Worm (Caenorhabditis elegans): ENCODE measurements around the gene syf-2.

The syf-2 gene

ce11 chrIII:7141285-7141715 is 20.6 kb downstream of the syf-2 start (continued):
- TF ChIP-seq mml-1 (tag; optimal IDR thresholded peaks at IDR 0.05) (no peak), fkh-10 (GFP tag; optimal IDR thresholded peaks at IDR 0.05) (no peak), R02D3.7 (tag; optimal IDR thresholded peaks at IDR 0.05) (peak; percentile 31), elt-3 (tag; optimal IDR thresholded peaks at IDR 0.05) (peak in 1 of 3 experiments; percentile 3), zag-1 (tag; optimal IDR thresholded peaks at IDR 0.05) (no peak), ZK546.5 (tag; optimal IDR thresholded peaks at IDR 0.05) (no peak), pha-4 (tag; optimal IDR thresholded peaks at IDR 0.05) (peak; percentile 51), hmg-11 (tag; optimal IDR thresholded peaks at IDR 0.05) (no peak), ztf-4 (tag; optimal IDR thresholded peaks at IDR 0.05) (no peak), ceh-16 (tag; optimal IDR thresholded peaks at IDR 0.05) (no peak), snpc-4 (tag; optimal IDR thresholded peaks at IDR 0.05) (peak; percentile 98), nfya-1 (tag; optimal IDR thresholded peaks at IDR 0.05; ENCODE audit: insufficient read depth) (peak; percentile 61), ama-1 (optimal IDR thresholded peaks at IDR 0.05) (peak; percentile 91), tbx-2 (tag; optimal IDR thresholded peaks at IDR 0.05) (no peak), daf-12 (tag; optimal IDR thresholded peaks at IDR 0.05) (no peak), aly-2 (tag; optimal IDR thresholded peaks at IDR 0.05) (no peak), ceh-82 (tag; optimal IDR thresholded peaks at IDR 0.05) (no peak), nhr-12 (tag; optimal IDR thresholded peaks at IDR 0.05) (no peak), eor-1 (tag; optimal IDR thresholded peaks at IDR 0.05) (no peak), jun-1 (tag; optimal IDR thresholded peaks at IDR 0.05) (no peak), lin-15B (tag; optimal IDR thresholded peaks at IDR 0.05) (peak; percentile 8)

ce11 chrIII:7140228-7140710 is 21.6 kb downstream of the syf-2 start:
- TF ChIP-seq tbx-2 (tag; optimal IDR thresholded peaks at IDR 0.05) (peak; percentile 11), snpc-4 (tag; optimal IDR thresholded peaks at IDR 0.05) (peak; percentile 96), nfya-1 (tag; optimal IDR thresholded peaks at IDR 0.05; ENCODE audit: insufficient read depth) (peak; percentile 72), zag-1 (tag; optimal IDR thresholded peaks at IDR 0.05) (no peak), lsy-12 (tag; optimal IDR thresholded peaks at IDR 0.05) (peak; percentile 20), elt-2 (tag; optimal IDR thresholded peaks at IDR 0.05) (peak; percentile 17), pqm-1 (tag; optimal IDR thresholded peaks at IDR 0.05) (peak; percentile 4), ama-1 (optimal IDR thresholded peaks at IDR 0.05) (peak; percentile 25), unc-39 (tag; optimal IDR thresholded peaks at IDR 0.05) (no peak), R02D3.7 (tag; optimal IDR thresholded peaks at IDR 0.05) (peak; percentile 31), unc-62 (GFP tag; optimal IDR thresholded peaks at IDR 0.05) (no peak), nhr-43 (tag; optimal IDR thresholded peaks at IDR 0.05; ENCODE audit: poor library complexity, severe bottlenecking) (peak; percentile 43), nhr-25 (tag; optimal IDR thresholded peaks at IDR 0.05) (peak; percentile 70)

ce11 chrIII:7138178-7138577 is 23.7 kb downstream of the syf-2 start, which contains the start of gene B0280.11:
TSS of gene B0280.11 (minus strand) at chrIII:7138278.
- TF ChIP-seq nhr-43 (tag; optimal IDR thresholded peaks at IDR 0.05; ENCODE audit: poor library complexity, severe bottlenecking): no peak
- no peak for TF ChIP-seq ceh-82 (tag; optimal IDR thresholded peaks at IDR 0.05)
- TF ChIP-seq fkh-10 (GFP tag; optimal IDR thresholded peaks at IDR 0.05): no peak
- TF ChIP-seq hmg-11 (tag; optimal IDR thresholded peaks at IDR 0.05): no peak
- TF ChIP-seq nhr-11 (tag; optimal IDR thresholded peaks at IDR 0.05): no peak
- TF ChIP-seq zag-1 (tag; optimal IDR thresholded peaks at IDR 0.05): no peak
- no peak for TF ChIP-seq ztf-4 (tag; optimal IDR thresholded peaks at IDR 0.05)
- TF ChIP-seq nhr-67 (tag; optimal IDR thresholded peaks at IDR 0.05): no peak
- no peak for TF ChIP-seq pqm-1 (tag; optimal IDR thresholded peaks at IDR 0.05)
- TF ChIP-seq egl-5 (tag; optimal IDR thresholded peaks at IDR 0.05): no peak

ce11 chrIII:7136015-7136414 is 25.9 kb downstream of the syf-2 start, which contains the start of gene B0280.17:
TSS of gene B0280.17 (minus strand) at chrIII:7136115.
- no peak for TF ChIP-seq nhr-67 (tag; optimal IDR thresholded peaks at IDR 0.05)
- TF ChIP-seq lin-15B (tag; optimal IDR thresholded peaks at IDR 0.05): no peak
- TF ChIP-seq nhr-12 (tag; optimal IDR thresholded peaks at IDR 0.05): no peak
- no peak for TF ChIP-seq nhr-11 (tag; optimal IDR thresholded peaks at IDR 0.05)

ce11 chrIII:7133559-7133958 is 28.4 kb downstream of the syf-2 start, which contains the start of the genes pot-1 and ggtb-1:
TSS of gene pot-1 (minus strand) at chrIII:7133678.
TSS of gene ggtb-1 (plus strand) at chrIII:7133766.
- TF ChIP-seq skn-1 (tag; optimal IDR thresholded peaks at IDR 0.05): no peak
- no peak for TF ChIP-seq elt-3 (tag; optimal IDR thresholded peaks at IDR 0.05)
- TF ChIP-seq mdl-1 (tag; optimal IDR thresholded peaks at IDR 0.05): no peak
- no peak for TF ChIP-seq daf-12 (tag; optimal IDR thresholded peaks at IDR 0.05)
- peak; percentile 5 for TF ChIP-seq lin-15B (tag; optimal IDR thresholded peaks at IDR 0.05)
- peak; percentile 31 for TF ChIP-seq pha-4 (tag; optimal IDR thresholded peaks at IDR 0.05)
- peak; percentile 6 for TF ChIP-seq nfya-1 (tag; optimal IDR thresholded peaks at IDR 0.05; ENCODE audit: insufficient read depth)
